Worm (Caenorhabditis elegans): ENCODE data around the gene clec-51.

DNA sequence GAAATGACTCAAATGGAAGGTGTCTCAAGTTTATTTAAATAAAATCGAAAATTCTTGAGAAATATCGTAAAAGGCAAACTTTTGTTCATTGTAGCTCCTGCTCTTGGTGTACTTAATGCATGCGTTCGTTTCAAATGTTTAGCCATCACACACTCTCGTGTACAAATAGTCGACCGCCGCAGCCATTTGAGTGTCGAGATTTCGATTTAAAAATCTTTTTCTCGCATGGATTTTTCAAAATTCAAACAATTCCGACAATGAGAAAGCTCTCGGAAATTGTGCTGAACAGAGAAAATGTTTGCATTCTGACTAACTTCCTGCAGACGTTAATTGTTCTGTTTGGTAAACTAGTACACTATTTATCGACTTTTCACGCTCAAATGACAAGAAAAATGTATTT is 35.7 kb upstream of the clec-51 start:
- no peak for TF ChIP-seq ZK546.5 (tag; optimal IDR thresholded peaks at IDR 0.05)
- no peak for TF ChIP-seq nhr-25 (tag; optimal IDR thresholded peaks at IDR 0.05)
- no peak for TF ChIP-seq elt-3 (tag; optimal IDR thresholded peaks at IDR 0.05)
- no peak for TF ChIP-seq lin-15B (tag; optimal IDR thresholded peaks at IDR 0.05)
- no peak for TF ChIP-seq ceh-82 (tag; optimal IDR thresholded peaks at IDR 0.05)
- no peak for TF ChIP-seq unc-62 (GFP tag; optimal IDR thresholded peaks at IDR 0.05)
- TF ChIP-seq fos-1 (tag; optimal IDR thresholded peaks at IDR 0.05): no peak
- TF ChIP-seq daf-12 (tag; optimal IDR thresholded peaks at IDR 0.05): no peak
- no peak for TF ChIP-seq fkh-10 (GFP tag; optimal IDR thresholded peaks at IDR 0.05)
- TF ChIP-seq eor-1 (tag; optimal IDR thresholded peaks at IDR 0.05): no peak
